Worm (Caenorhabditis elegans) whole organism, young adult: ENCODE data around the gene F29F11.20.

Experiments
- B0336.3 ChIP-seq: fragments of 200-800 bp; sonication (Bioruptor generic); IDR thresholded peaks from 2 replicates; pipeline ENCODE4 v1.3.6; 2022; ENCODE audit warnings: missing genetic modification characterization, missing compliant biosample characterization
- C06A6.2 ChIP-seq: fragments of 200-800 bp; sonication (Bioruptor generic); conservative IDR thresholded peaks from 2 replicates; pipeline ENCODE4 v1.3.6; 2022; ENCODE audit warnings: missing genetic modification characterization, missing compliant biosample characterization
- C17E4.6 ChIP-seq: fragments of 200-800 bp; sonication (Bioruptor generic); IDR thresholded peaks from 2 replicates; pipeline ENCODE4 v1.3.6; 2022; ENCODE audit warnings: missing genetic modification reagents, missing genetic modification characterization, missing compliant biosample characterization
- F22D6.2 ChIP-seq: sonication (generic microtip); optimal IDR thresholded peaks from 2 replicates; lab custom pipeline; 2016; ENCODE audit warnings: mild to moderate bottlenecking, missing genetic modification characterization, missing compliant biosample characterization
- F37B4.10 ChIP-seq: fragments of 200-800 bp; sonication (Bioruptor generic); IDR thresholded peaks from 2 replicates; pipeline ENCODE4 v1.3.6; 2022; ENCODE audit warnings: missing genetic modification characterization, missing compliant biosample characterization
- K12H6.12 ChIP-seq: fragments of 200-800 bp; sonication (Bioruptor generic); optimal IDR thresholded peaks from 2 replicates; lab custom pipeline; 2018; ENCODE audit warnings: mild to moderate bottlenecking, missing genetic modification characterization, missing compliant biosample characterization
- T07F8.4 ChIP-seq: sonication (generic microtip); optimal IDR thresholded peaks from 2 replicates; lab custom pipeline; 2016; ENCODE audit warnings: mild to moderate bottlenecking, missing genetic modification characterization, moderate library complexity, missing compliant biosample characterization
- Y79H2A.3 ChIP-seq: fragments of 200-800 bp; sonication (Bioruptor generic); conservative IDR thresholded peaks from 2 replicates; pipeline ENCODE4 v1.3.6; 2022; ENCODE audit warnings: missing genetic modification reagents, missing genetic modification characterization, missing compliant biosample characterization
- ama-1 ChIP-seq, 3 experiments: fragments of 150-350 bp in 1 of 3; sonication (generic microtip) in 2 of 3; optimal IDR thresholded peaks; 2 replicates each; lab custom pipeline; 2014 to 2018; ENCODE audit warnings: missing biosample characterization in 2 of 3, missing genetic modification characterization in 2 of 3, missing genetic modification reagents in 2 of 3
- atf-7 ChIP-seq: sonication (generic microtip); optimal IDR thresholded peaks from 2 replicates; lab custom pipeline; 2017; ENCODE audit warnings: mild to moderate bottlenecking, missing genetic modification characterization, missing compliant biosample characterization
- athp-1 ChIP-seq: sonication (generic microtip); optimal IDR thresholded peaks from 2 replicates; lab custom pipeline; 2017; ENCODE audit warnings: mild to moderate bottlenecking, missing genetic modification characterization, missing compliant biosample characterization
- attf-5 ChIP-seq: fragments of 200-800 bp; sonication (Bioruptor generic); optimal IDR thresholded peaks from 2 replicates; lab custom pipeline; 2018; ENCODE audit warnings: mild to moderate bottlenecking, missing genetic modification characterization, missing compliant biosample characterization
- cebp-1 ChIP-seq, 2 experiments: fragments of 200-800 bp in 1 of 2; sonication (Bioruptor generic) in 1 of 2; sonication (generic microtip) in 1 of 2; IDR thresholded peaks in 1 of 2; optimal IDR thresholded peaks in 1 of 2; 2 replicates each; pipeline versions ENCODE4 v1.3.6 to Lab custom; 2017 to 2022; ENCODE audit warnings: missing compliant biosample characterization in 2 of 2, missing genetic modification characterization in 2 of 2, mild to moderate bottlenecking in 1 of 2, missing genetic modification reagents in 1 of 2, moderate library complexity in 1 of 2
- ceh-100 ChIP-seq: fragments of 200-800 bp; sonication (Bioruptor generic); IDR thresholded peaks from 2 replicates; pipeline ENCODE4 v1.3.6; 2022; ENCODE audit warnings: missing genetic modification reagents, missing genetic modification characterization, missing compliant biosample characterization
- dpff-1 ChIP-seq: sonication (generic microtip); optimal IDR thresholded peaks from 2 replicates; lab custom pipeline; 2017; ENCODE audit warnings: mild to moderate bottlenecking, missing genetic modification characterization, missing compliant biosample characterization
- dpl-1 ChIP-seq: fragments of 150-350 bp; optimal IDR thresholded peaks from 2 replicates; lab custom pipeline; 2014; ENCODE audit warnings: missing biosample characterization, missing genetic modification reagents, missing genetic modification characterization
- egl-44 ChIP-seq: fragments of 200-800 bp; sonication (Bioruptor generic); IDR thresholded peaks from 2 replicates; pipeline ENCODE4 v1.3.6; 2022; ENCODE audit warnings: missing genetic modification reagents, missing genetic modification characterization, missing compliant biosample characterization
- gei-17 ChIP-seq: fragments of 200-800 bp; sonication (Bioruptor generic); optimal IDR thresholded peaks from 2 replicates; lab custom pipeline; 2018; ENCODE audit warnings: mild to moderate bottlenecking, missing genetic modification characterization, missing compliant biosample characterization
- hlh-12 ChIP-seq: sonication (generic microtip); optimal IDR thresholded peaks from 2 replicates; lab custom pipeline; 2016; ENCODE audit warnings: missing genetic modification characterization, missing compliant biosample characterization
- hlh-26 ChIP-seq: fragments of 200-800 bp; sonication (Bioruptor generic); conservative IDR thresholded peaks from 2 replicates; pipeline ENCODE4 v1.3.6; 2022; ENCODE audit warnings: missing genetic modification reagents, missing genetic modification characterization, missing compliant biosample characterization
- lin-40 ChIP-seq: sonication (generic microtip); optimal IDR thresholded peaks from 2 replicates; lab custom pipeline; 2016; ENCODE audit warnings: missing genetic modification characterization, mild to moderate bottlenecking, missing compliant biosample characterization, missing genotype, missing genetic modification reagents
- madf-6 ChIP-seq: fragments of 200-800 bp; sonication (Bioruptor generic); IDR thresholded peaks from 2 replicates; pipeline ENCODE4 v1.3.6; 2022; ENCODE audit warnings: missing genetic modification reagents, missing genetic modification characterization, missing compliant biosample characterization
- mcd-1 ChIP-seq: fragments of 200-800 bp; sonication (Bioruptor generic); IDR thresholded peaks from 2 replicates; pipeline ENCODE4 v1.3.6; 2022; ENCODE audit warnings: missing genetic modification reagents, missing genetic modification characterization, missing compliant biosample characterization
- mes-4 ChIP-seq: sonication (generic microtip); optimal IDR thresholded peaks from 2 replicates; lab custom pipeline; 2016; ENCODE audit warnings: missing genotype, missing genetic modification characterization, missing compliant biosample characterization
- nfya-2 ChIP-seq: fragments of 200-800 bp; sonication (Bioruptor generic); IDR thresholded peaks from 2 replicates; pipeline ENCODE4 v1.3.6; 2022; ENCODE audit warnings: missing genetic modification reagents, missing genetic modification characterization, missing compliant biosample characterization
- nhr-90 ChIP-seq: sonication (generic microtip); optimal IDR thresholded peaks from 2 replicates; lab custom pipeline; 2016; ENCODE audit warnings: missing genotype, mild to moderate bottlenecking, missing genetic modification characterization, missing compliant biosample characterization
- pbrm-1 ChIP-seq: fragments of 200-800 bp; sonication (Bioruptor generic); IDR thresholded peaks from 2 replicates; pipeline ENCODE4 v1.3.6; 2022; ENCODE audit warnings: missing genetic modification reagents, missing genetic modification characterization, missing compliant biosample characterization
- pha-4 ChIP-seq: fragments of 150-350 bp; sonication (generic microtip); optimal IDR thresholded peaks from 2 replicates; lab custom pipeline; 2014; ENCODE audit warnings: missing biosample characterization, missing genetic modification reagents, missing genetic modification characterization
- rec-8 ChIP-seq, 2 experiments: sonication (generic microtip); optimal IDR thresholded peaks; 2 replicates each; lab custom pipeline; 2016; ENCODE audit warnings: mild to moderate bottlenecking in 2 of 2, missing genetic modification characterization in 2 of 2, missing genetic modification reagents in 2 of 2, missing genotype in 2 of 2, missing biosample characterization in 1 of 2, missing compliant biosample characterization in 1 of 2, moderate library complexity in 1 of 2
- sea-2 ChIP-seq: fragments of 200-800 bp; sonication (Bioruptor generic); IDR thresholded peaks from 2 replicates; pipeline ENCODE4 v1.3.6; 2022; ENCODE audit warnings: missing genetic modification characterization, missing compliant biosample characterization
- unc-62 ChIP-seq: fragments of 150-350 bp; optimal IDR thresholded peaks from 2 replicates; lab custom pipeline; 2014; ENCODE audit warnings: missing biosample characterization, missing genetic modification reagents, missing genetic modification characterization
- xnd-1 ChIP-seq: sonication (generic microtip); optimal IDR thresholded peaks from 2 replicates; lab custom pipeline; 2016; ENCODE audit warnings: missing genotype, missing genetic modification reagents, missing genetic modification characterization, missing compliant biosample characterization
- zfh-2 ChIP-seq: fragments of 200-800 bp; sonication (Bioruptor generic); conservative IDR thresholded peaks from 2 replicates; pipeline ENCODE4 v1.3.6; 2022; ENCODE audit warnings: missing genetic modification reagents, missing genetic modification characterization, missing compliant biosample characterization
- zim-3 ChIP-seq: sonication (generic microtip); optimal IDR thresholded peaks from 2 replicates; lab custom pipeline; 2017; ENCODE audit warnings: mild to moderate bottlenecking, missing genetic modification characterization, moderate library complexity, missing compliant biosample characterization
- ztf-6 ChIP-seq: fragments of 200-800 bp; sonication (Bioruptor generic); IDR thresholded peaks from 2 replicates; pipeline ENCODE4 v1.3.6; 2022; ENCODE audit warnings: missing genetic modification reagents, missing genetic modification characterization, missing compliant biosample characterization

Gene F29F11.20

ce11 chrV:10721304-10721703 is 33.6 kb downstream of the F29F11.20 start:
- TF ChIP-seq gei-17 (GFP tag; lab: Kevin White, UChicago) = no peak
- TF ChIP-seq K12H6.12 (tag; lab: Kevin White, UChicago) = no peak
- no peak for TF ChIP-seq mes-4 (tag; lab: Kevin White, UChicago)
- TF ChIP-seq lin-40 (tag; lab: Kevin White, UChicago) = no peak
- TF ChIP-seq zim-3 (tag; lab: Kevin White, UChicago) = no peak
- TF ChIP-seq atf-7 (tag; lab: Kevin White, UChicago) = no peak
- TF ChIP-seq nfya-2 (GFP tag; lab: Robert Waterston, UW) = no peak
- no peak for TF ChIP-seq ceh-100
- no peak for TF ChIP-seq ztf-6 (GFP tag; lab: Robert Waterston, UW)
- TF ChIP-seq Y79H2A.3 (GFP tag; lab: Robert Waterston, UW) = no peak
- TF ChIP-seq pbrm-1 (GFP tag; lab: Robert Waterston, UW) = no peak

DNA sequence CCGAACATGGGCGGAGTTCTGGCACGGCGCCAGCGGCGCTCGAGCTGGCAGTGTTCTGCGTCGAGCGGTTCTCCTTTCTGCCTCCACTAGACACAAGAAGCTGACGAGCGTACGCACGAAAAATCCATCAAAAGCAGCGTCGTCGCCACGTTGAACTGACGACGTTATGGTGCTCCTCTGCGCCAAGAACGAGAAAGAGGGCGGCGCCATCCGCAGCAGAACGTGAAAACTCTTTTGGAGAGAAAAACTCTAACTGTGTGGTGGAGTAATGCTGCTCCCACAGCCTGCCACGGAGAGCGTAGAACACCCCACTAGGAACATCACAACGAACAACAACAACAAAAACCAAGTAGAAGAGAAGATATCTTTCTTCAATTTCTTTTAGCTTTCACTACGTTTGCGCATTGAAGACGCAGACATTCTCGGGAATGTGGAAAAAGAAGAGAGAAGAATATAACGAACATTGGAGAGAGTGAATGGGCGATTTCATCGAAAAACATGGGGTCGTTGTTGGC is 34.3 kb downstream of the F29F11.20 start:
- 0 out of 2 replicates have a peak, but pooled peaks have one; percentile 26 for TF ChIP-seq mcd-1 (GFP tag; lab: Robert Waterston, UW)
- peak; percentile 88 for TF ChIP-seq zfh-2 (GFP tag; lab: Robert Waterston, UW)
- TF ChIP-seq F37B4.10 (GFP tag; lab: Robert Waterston, UW) = 0 out of 2 replicates have a peak, but pooled peaks have one; percentile 24
- TF ChIP-seq K12H6.12 (tag; lab: Kevin White, UChicago) = peak; percentile 73
- TF ChIP-seq nhr-90 = no peak
- TF ChIP-seq, all 124 proteins: peak for 4

DNA sequence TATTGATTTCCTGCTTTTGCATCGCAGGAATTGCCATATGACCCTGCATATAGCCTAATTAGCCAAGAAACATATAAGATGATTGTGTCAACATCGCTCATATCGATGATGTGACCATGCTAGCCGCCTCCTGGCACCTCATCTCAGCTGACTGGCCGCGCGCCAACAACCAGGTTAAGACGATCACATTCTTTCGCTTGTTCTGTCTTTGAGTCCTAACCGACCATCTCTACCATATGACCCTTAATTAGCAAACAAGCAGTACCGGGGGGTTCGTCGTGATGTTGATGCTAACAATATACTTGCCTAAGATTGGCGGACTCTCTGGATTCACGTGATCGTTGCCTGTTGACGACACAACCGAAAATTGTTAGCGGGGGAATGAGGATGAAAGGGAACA is 34.9 kb downstream of the F29F11.20 start:
- TF ChIP-seq unc-62 (GFP tag; lab: Kevin White, UChicago) = no peak
- 0 out of 2 replicates have a peak, but pooled peaks have one; percentile 6 for TF ChIP-seq madf-6 (GFP tag; lab: Robert Waterston, UW)
- peak; percentile 17 for TF ChIP-seq attf-5 (GFP tag; lab: Kevin White, UChicago)
- TF ChIP-seq egl-44 (GFP tag; lab: Robert Waterston, UW) = 0 out of 2 replicates have a peak, but pooled peaks have one; percentile 55
- no peak for TF ChIP-seq cebp-1 (GFP tag; IDR thresholded peaks at IDR 0.05; lab: Robert Waterston, UW)
- peak; percentile 15 for TF ChIP-seq cebp-1 (tag; optimal IDR thresholded peaks at IDR 0.05; lab: Kevin White, UChicago)
- TF ChIP-seq rec-8 (tag; optimal IDR thresholded peaks at IDR 0.05; lab: Kevin White, UChicago) = no peak
- TF ChIP-seq gei-17 (GFP tag; lab: Kevin White, UChicago) = no peak
- no peak for TF ChIP-seq T07F8.4 (tag; lab: Kevin White, UChicago)
- no peak for TF ChIP-seq xnd-1 (tag; lab: Kevin White, UChicago)
- no peak for TF ChIP-seq lin-40 (tag; lab: Kevin White, UChicago)

- TF ChIP-seq athp-1 (tag; lab: Kevin White, UChicago) (no peak), hlh-26 (no peak), pha-4 (no peak), sea-2 (GFP tag; lab: Robert Waterston, UW) (no peak), C06A6.2 (GFP tag; lab: Robert Waterston, UW) (no peak), B0336.3 (GFP tag; lab: Robert Waterston, UW) (no peak), dpl-1 (GFP tag; lab: Kevin White, UChicago) (no peak), C17E4.6 (GFP tag; lab: Robert Waterston, UW) (no peak), hlh-12 (tag; lab: Kevin White, UChicago) (no peak), ama-1 (optimal IDR thresholded peaks at IDR 0.05; lab: Kevin White, UChicago) (no peak), ama-1 (GFP tag; optimal IDR thresholded peaks at IDR 0.05; lab: Kevin White, UChicago) (no peak), F22D6.2 (tag; lab: Kevin White, UChicago) (no peak), K12H6.12 (tag; lab: Kevin White, UChicago) (no peak), dpff-1 (no peak)
Observed at ce11 chrV:10723181-10723580, 35.5 kb downstream of the F29F11.20 start.
